Worm (Caenorhabditis elegans): ENCODE data around the gene snr-1.

ce11 chrIV:17125967-17126366 is 38.1 kb downstream of the snr-1 start:
- TF ChIP-seq cnd-1 (tag; optimal IDR thresholded peaks at IDR 0.05) (no peak), unc-120 (tag; optimal IDR thresholded peaks at IDR 0.05; ENCODE audit: poor library complexity, severe bottlenecking) (no peak), ztf-11 (tag; optimal IDR thresholded peaks at IDR 0.05) (no peak), elt-3 (tag; optimal IDR thresholded peaks at IDR 0.05) (no peak), snpc-4 (tag; optimal IDR thresholded peaks at IDR 0.05) (no peak), lin-13 (tag; optimal IDR thresholded peaks at IDR 0.05) (no peak), nhr-76 (tag; optimal IDR thresholded peaks at IDR 0.05) (no peak), nhr-12 (tag; optimal IDR thresholded peaks at IDR 0.05) (no peak), mep-1 (tag; optimal IDR thresholded peaks at IDR 0.05) (no peak), mab-5 (tag; optimal IDR thresholded peaks at IDR 0.05) (no peak), unc-39 (tag; optimal IDR thresholded peaks at IDR 0.05) (no peak), zip-8 (tag; optimal IDR thresholded peaks at IDR 0.05) (no peak), blmp-1 (tag; optimal IDR thresholded peaks at IDR 0.05) (no peak), sptf-1 (tag; optimal IDR thresholded peaks at IDR 0.05) (no peak)
